Fruit fly (Drosophila melanogaster): ENCODE data around the gene Jon25Biii.

dm6 chr2L:4979138-4979537, 28.6 kb upstream of the Jon25Biii start, which contains the start of gene CG8891:
- TF ChIP-seq psq (optimal IDR thresholded peaks at IDR 0.05) (no peak), Dll (optimal IDR thresholded peaks at IDR 0.05) (no peak)

Measured in whole organism.